Worm (Caenorhabditis elegans): ENCODE measurements around the gene F58F12.2.
A peak's percentile ranks its signal among the peaks of the same experiment; 100 is the strongest.

The F58F12.2 gene

DNA sequence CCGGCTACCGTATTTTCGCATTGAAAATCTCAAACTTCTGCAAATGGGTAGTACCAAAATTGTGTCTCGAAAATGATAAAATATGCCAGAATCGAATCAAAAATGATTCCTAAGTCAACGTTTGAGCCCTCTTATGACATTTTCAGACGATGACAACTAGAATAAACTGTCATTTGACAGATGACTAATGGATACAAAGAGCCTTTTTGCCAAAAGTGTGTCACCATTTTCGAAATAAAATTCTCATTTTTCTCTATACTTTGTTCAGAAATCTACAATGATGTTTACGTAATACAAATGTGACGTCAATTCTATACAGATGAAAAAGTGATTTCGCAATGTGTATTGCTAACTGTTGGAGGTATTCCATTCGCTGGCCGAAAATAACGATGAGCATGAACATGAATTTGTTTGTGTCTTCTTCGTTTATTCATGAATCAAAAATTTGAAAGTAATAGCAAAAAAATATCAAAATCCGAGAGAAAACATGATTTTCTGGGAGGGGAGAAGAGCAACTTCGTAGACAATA lies 41.2 kb downstream of the F58F12.2 start (continued):
- no peak for TF ChIP-seq xnd-1 (tag; optimal IDR thresholded peaks at IDR 0.05)
- peak; percentile 63 for TF ChIP-seq tbp1 (GFP tag; optimal IDR thresholded peaks at IDR 0.05)
- peak; percentile 84 for TF ChIP-seq F10E7.11 (tag; optimal IDR thresholded peaks at IDR 0.05)
- no peak for TF ChIP-seq dpl-1 (GFP tag; optimal IDR thresholded peaks at IDR 0.05)
- TF ChIP-seq tlf-1 (GFP tag; optimal IDR thresholded peaks at IDR 0.05), result peak; percentile 82
- peak; percentile 97 for TF ChIP-seq repo-1 (tag; optimal IDR thresholded peaks at IDR 0.05)
- TF ChIP-seq zfh-2 (GFP tag; conservative IDR thresholded peaks at IDR 0.05), result no peak
- TF ChIP-seq cebp-2 (GFP tag; IDR thresholded peaks at IDR 0.05), result 0 out of 2 replicates have a peak, but pooled peaks have one; percentile 65
- 0 out of 2 replicates have a peak, but pooled peaks have one; percentile 14 for TF ChIP-seq F37B4.10 (GFP tag; IDR thresholded peaks at IDR 0.05)
- 0 out of 2 replicates have a peak, but pooled peaks have one; percentile 40 for TF ChIP-seq bed-1 (GFP tag; IDR thresholded peaks at IDR 0.05)
- TF ChIP-seq ceh-91 (GFP tag; IDR thresholded peaks at IDR 0.05), result no peak
- TF ChIP-seq lsy-27 (tag; optimal IDR thresholded peaks at IDR 0.05; ENCODE audit: borderline replicate concordance, insufficient read depth), result no peak
- peak; percentile 85 for TF ChIP-seq F52B5.7 (tag; optimal IDR thresholded peaks at IDR 0.05)
- peak; percentile 95 for TF ChIP-seq nfyb-1 (GFP tag; IDR thresholded peaks at IDR 0.05)
- TF ChIP-seq tbx-9 (tag; optimal IDR thresholded peaks at IDR 0.05; ENCODE audit: borderline replicate concordance), result no peak
- peak; percentile 62; the same call in 1 of the 2 replicates for TF ChIP-seq let-526 (GFP tag; IDR thresholded peaks at IDR 0.05)
- TF ChIP-seq chd-7 (tag; optimal IDR thresholded peaks at IDR 0.05), result peak; percentile 93
- peak in 1 of 2 experiments; percentile 10 for TF ChIP-seq let-607 (tag; optimal IDR thresholded peaks at IDR 0.05)
- 0 out of 2 replicates have a peak, but pooled peaks have one; percentile 53 for TF ChIP-seq attf-6 (GFP tag; IDR thresholded peaks at IDR 0.05)
- no peak for TF ChIP-seq ceh-40 (GFP tag; IDR thresholded peaks at IDR 0.05)
- no peak; the same call in 1 of the 2 replicates for TF ChIP-seq Y79H2A.3 (GFP tag; conservative IDR thresholded peaks at IDR 0.05)
- TF ChIP-seq aptf-2 (GFP tag; conservative IDR thresholded peaks at IDR 0.05), result no peak
- no peak for TF ChIP-seq B0019.2 (GFP tag; conservative IDR thresholded peaks at IDR 0.05)
- TF ChIP-seq ccch-3 (GFP tag; optimal IDR thresholded peaks at IDR 0.05), result no peak
- TF ChIP-seq mxl-1 (tag; optimal IDR thresholded peaks at IDR 0.05), result no peak
- TF ChIP-seq ztf-18 (tag; optimal IDR thresholded peaks at IDR 0.05), result peak; percentile 40
- no peak for TF ChIP-seq Y67H2A.10 (GFP tag; conservative IDR thresholded peaks at IDR 0.05)
- TF ChIP-seq akir-1 (GFP tag; optimal IDR thresholded peaks at IDR 0.05), result peak; percentile 52
- peak; percentile 93 for TF ChIP-seq K11D2.4 (GFP tag; IDR thresholded peaks at IDR 0.05)
- TF ChIP-seq pha-4 (tag; optimal IDR thresholded peaks at IDR 0.05), result peak; percentile 46
- peak; percentile 98 for TF ChIP-seq cebp-1 (GFP tag; IDR thresholded peaks at IDR 0.05)
- peak; percentile 98 for TF ChIP-seq cebp-1 (tag; optimal IDR thresholded peaks at IDR 0.05)
- no peak for TF ChIP-seq hlh-12 (tag; optimal IDR thresholded peaks at IDR 0.05)
- TF ChIP-seq snpc-1.3 (tag; optimal IDR thresholded peaks at IDR 0.05; ENCODE audit: insufficient read depth), result no peak
- TF ChIP-seq egl-18 (GFP tag; IDR thresholded peaks at IDR 0.05), result no peak
- no peak for TF ChIP-seq C17E4.6 (GFP tag; IDR thresholded peaks at IDR 0.05)
- peak; percentile 96 for TF ChIP-seq ama-1 (optimal IDR thresholded peaks at IDR 0.05)
- TF ChIP-seq ama-1 (GFP tag; optimal IDR thresholded peaks at IDR 0.05), result peak in 1 of 2 experiments; percentile 49
- no peak for TF ChIP-seq F39B2.1 (GFP tag; IDR thresholded peaks at IDR 0.05)
- TF ChIP-seq snpc-4 (GFP tag; optimal IDR thresholded peaks at IDR 0.05), result no peak
- TF ChIP-seq snpc-4 (tag; optimal IDR thresholded peaks at IDR 0.05), result peak in 2 of 4 experiments; percentile 10 to 50
- TF ChIP-seq lin-26 (GFP tag; IDR thresholded peaks at IDR 0.05), result peak; percentile 62; the same call in 1 of the 2 replicates
- 0 out of 2 replicates have a peak, but pooled peaks have one; percentile 21 for TF ChIP-seq ceh-58 (GFP tag; IDR thresholded peaks at IDR 0.05)
- TF ChIP-seq madf-8 (GFP tag; conservative IDR thresholded peaks at IDR 0.05), result no peak
- TF ChIP-seq madf-10 (tag; optimal IDR thresholded peaks at IDR 0.05), result peak; percentile 68
- TF ChIP-seq lin-54 (GFP tag; optimal IDR thresholded peaks at IDR 0.05), result peak; percentile 57
- peak; percentile 90 for TF ChIP-seq atf-7 (tag; optimal IDR thresholded peaks at IDR 0.05)
- peak; percentile 48 for TF ChIP-seq dpff-1 (tag; optimal IDR thresholded peaks at IDR 0.05)

Measured in whole organism, young adult.